Worm (Caenorhabditis elegans): Measurements from ENCODE around the gene dyrb-1.

- TF ChIP-seq Y53G8AR.9 (GFP tag; conservative IDR thresholded peaks at IDR 0.05) (no peak), aptf-2 (GFP tag; conservative IDR thresholded peaks at IDR 0.05) (no peak), F55B11.4 (tag; optimal IDR thresholded peaks at IDR 0.05; ENCODE audit: borderline replicate concordance, insufficient read depth) (no peak), Y56A3A.18 (GFP tag; IDR thresholded peaks at IDR 0.05) (no peak), lin-40 (tag; optimal IDR thresholded peaks at IDR 0.05) (no peak), cebp-1 (GFP tag; IDR thresholded peaks at IDR 0.05) (no peak), cebp-1 (tag; optimal IDR thresholded peaks at IDR 0.05) (no peak), F57C9.4 (tag; optimal IDR thresholded peaks at IDR 0.05) (no peak), lag-1 (GFP tag; IDR thresholded peaks at IDR 0.05) (no peak), ama-1 (optimal IDR thresholded peaks at IDR 0.05) (no peak), ama-1 (GFP tag; optimal IDR thresholded peaks at IDR 0.05) (no peak), lin-26 (GFP tag; IDR thresholded peaks at IDR 0.05) (no peak), akir-1 (GFP tag; optimal IDR thresholded peaks at IDR 0.05) (no peak), C17E4.6 (GFP tag; IDR thresholded peaks at IDR 0.05) (no peak), madf-8 (GFP tag; conservative IDR thresholded peaks at IDR 0.05) (no peak)
These were observed at the start of gene dyrb-1 for ce11 chrII:9107095-9107769.
